Worm (Caenorhabditis elegans): ENCODE data around the gene C32D5.11.

Gene C32D5.11

DNA sequence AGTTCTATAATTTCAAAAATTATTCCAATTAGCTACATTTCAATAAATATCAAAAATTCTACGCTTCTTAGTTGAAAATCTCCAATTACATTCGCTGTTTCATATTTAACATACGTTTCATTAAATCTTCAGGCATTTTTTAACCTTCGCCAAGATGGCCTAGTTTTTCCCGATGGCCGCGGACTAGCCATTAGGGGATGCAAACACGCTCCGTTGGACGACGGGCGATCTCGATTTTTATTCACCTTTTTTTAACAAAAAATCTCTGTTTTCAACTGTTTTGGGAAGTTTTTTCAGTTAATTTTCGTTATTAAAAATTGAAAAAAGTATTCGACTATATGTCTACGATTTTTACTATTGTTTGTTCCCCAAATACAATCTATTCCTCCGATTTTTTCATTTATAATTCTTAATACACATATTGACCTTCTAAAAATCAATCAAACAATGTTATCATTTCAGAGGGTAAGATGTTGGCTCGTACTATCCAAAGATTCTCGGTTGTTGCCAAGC lies 28.0 kb upstream of the C32D5.11 start, which contains the start of gene F58F12.1 (continued):
- TF ChIP-seq ttx-3 (tag; optimal IDR thresholded peaks at IDR 0.05) (no peak), C08G9.2 (tag; optimal IDR thresholded peaks at IDR 0.05) (peak; percentile 83), C38D4.7 (GFP tag; optimal IDR thresholded peaks at IDR 0.05) (no peak), mec-3 (tag; optimal IDR thresholded peaks at IDR 0.05; ENCODE audit: borderline replicate concordance) (no peak), pha-2 (tag; optimal IDR thresholded peaks at IDR 0.05) (no peak), hlh-6 (tag; optimal IDR thresholded peaks at IDR 0.05) (no peak), sox-4 (tag; optimal IDR thresholded peaks at IDR 0.05) (no peak), nhr-232 (tag; optimal IDR thresholded peaks at IDR 0.05) (no peak), nhr-11 (tag; optimal IDR thresholded peaks at IDR 0.05) (no peak), elt-2 (tag; optimal IDR thresholded peaks at IDR 0.05) (peak; percentile 48), ref-2 (tag; optimal IDR thresholded peaks at IDR 0.05) (peak; percentile 56), lin-11 (tag; optimal IDR thresholded peaks at IDR 0.05) (no peak), hlh-30 (tag; optimal IDR thresholded peaks at IDR 0.05; ENCODE audit: insufficient read depth) (no peak), zip-5 (tag; optimal IDR thresholded peaks at IDR 0.05) (peak; percentile 44), pax-1 (tag; optimal IDR thresholded peaks at IDR 0.05) (no peak), K02D7.2 (tag; optimal IDR thresholded peaks at IDR 0.05) (no peak), che-1 (tag; optimal IDR thresholded peaks at IDR 0.05) (no peak), eyg-1 (tag; optimal IDR thresholded peaks at IDR 0.05) (no peak), ceh-30 (tag; optimal IDR thresholded peaks at IDR 0.05) (no peak), elt-4 (tag; optimal IDR thresholded peaks at IDR 0.05) (no peak), rnt-1 (tag; optimal IDR thresholded peaks at IDR 0.05) (peak; percentile 57), tbx-2 (tag; optimal IDR thresholded peaks at IDR 0.05) (peak; percentile 88), ceh-31 (tag; optimal IDR thresholded peaks at IDR 0.05) (peak; percentile 93)

DNA sequence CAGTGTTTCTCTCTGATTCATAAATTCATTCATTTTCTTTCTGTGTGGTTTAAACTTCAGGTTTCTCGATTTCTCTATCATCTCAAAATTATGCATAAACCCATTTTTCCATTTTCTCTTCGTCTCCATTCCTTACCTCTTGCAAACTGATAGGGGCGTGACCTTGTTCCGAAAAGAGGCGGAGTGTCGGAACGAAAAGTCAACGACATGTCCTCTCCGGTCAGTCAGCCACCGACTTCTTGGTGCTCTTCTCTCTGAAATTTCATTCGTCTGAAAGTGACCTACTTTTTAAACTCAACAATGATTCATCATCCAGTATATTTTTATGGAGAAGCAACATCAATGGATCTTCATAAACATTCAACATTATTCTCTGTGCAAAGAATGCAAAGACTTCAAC lies 25.6 kb upstream of the C32D5.11 start, which contains the start of gene F58F12.12:
Gene F58F12.12 (plus strand): TSS at position 301 of the 400 bp plus-strand sequence.
- TF ChIP-seq dve-1 (tag; optimal IDR thresholded peaks at IDR 0.05): no peak
- no peak for TF ChIP-seq hlh-13 (GFP tag; optimal IDR thresholded peaks at IDR 0.05)
- TF ChIP-seq ttx-3 (tag; optimal IDR thresholded peaks at IDR 0.05): no peak
- TF ChIP-seq ztf-16 (tag; optimal IDR thresholded peaks at IDR 0.05): no peak
- no peak for TF ChIP-seq ceh-48 (tag; optimal IDR thresholded peaks at IDR 0.05)
- no peak for TF ChIP-seq madf-2 (tag; optimal IDR thresholded peaks at IDR 0.05)
- TF ChIP-seq elt-2 (tag; optimal IDR thresholded peaks at IDR 0.05): no peak
- no peak for TF ChIP-seq ref-2 (tag; optimal IDR thresholded peaks at IDR 0.05)
- TF ChIP-seq T23F11.4 (GFP tag; optimal IDR thresholded peaks at IDR 0.05): no peak
- TF ChIP-seq rnt-1 (tag; optimal IDR thresholded peaks at IDR 0.05): no peak
- TF ChIP-seq ceh-22 (tag; optimal IDR thresholded peaks at IDR 0.05): no peak
- TF ChIP-seq tbx-2 (tag; optimal IDR thresholded peaks at IDR 0.05): no peak
- no peak for TF ChIP-seq sdc-2 (tag; optimal IDR thresholded peaks at IDR 0.05)
- TF ChIP-seq gmeb-2 (tag; optimal IDR thresholded peaks at IDR 0.05): no peak
- no peak for TF ChIP-seq ceh-9 (tag; optimal IDR thresholded peaks at IDR 0.05)
- no peak for TF ChIP-seq fkh-10 (GFP tag; optimal IDR thresholded peaks at IDR 0.05)

DNA sequence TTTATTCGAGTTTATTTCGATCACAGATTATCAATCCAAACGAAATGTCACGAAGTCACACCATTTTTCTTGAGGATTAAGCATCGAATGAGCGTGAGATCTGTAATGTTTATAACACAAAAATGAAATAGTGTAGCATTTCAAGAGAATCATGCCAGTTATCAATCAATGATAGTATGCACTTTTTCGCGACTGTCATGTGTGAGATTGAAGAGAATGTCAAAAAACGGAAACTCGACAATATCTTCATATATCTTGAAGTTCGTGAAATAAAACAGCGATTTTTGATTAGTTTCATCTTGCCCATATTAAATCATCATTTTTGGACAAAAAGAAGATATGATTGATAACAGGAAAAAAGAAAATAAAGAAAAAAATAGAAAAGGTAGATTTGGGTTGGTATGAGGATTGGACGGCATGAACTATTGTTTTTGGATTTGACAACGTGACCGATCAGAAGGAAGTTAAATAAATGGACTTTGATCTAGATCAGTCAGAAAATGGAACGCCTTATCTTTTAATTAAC lies 23.9 kb upstream of the C32D5.11 start:
- TF ChIP-seq ceh-2 (tag; optimal IDR thresholded peaks at IDR 0.05) (no peak), tbx-2 (tag; optimal IDR thresholded peaks at IDR 0.05) (no peak), pat-9 (tag; optimal IDR thresholded peaks at IDR 0.05) (no peak), gmeb-2 (tag; optimal IDR thresholded peaks at IDR 0.05) (no peak), ttx-3 (tag; optimal IDR thresholded peaks at IDR 0.05) (no peak), ceh-18 (tag; optimal IDR thresholded peaks at IDR 0.05) (no peak), zip-5 (tag; optimal IDR thresholded peaks at IDR 0.05) (no peak), lin-11 (tag; optimal IDR thresholded peaks at IDR 0.05) (no peak), T23F11.4 (GFP tag; optimal IDR thresholded peaks at IDR 0.05) (no peak)

Measured in whole organism, late embryonic.